Worm (Caenorhabditis elegans) whole organism, young adult: ENCODE results near the gene ttr-33.

Experiments used
- B0019.2 ChIP-seq: fragments of 200-800 bp; sonication (Bioruptor generic); conservative IDR thresholded peaks from 2 replicates; pipeline ENCODE4 v1.3.6; 2022; ENCODE audit warnings: missing genetic modification reagents, missing genetic modification characterization, missing compliant biosample characterization
- B0336.3 ChIP-seq: fragments of 200-800 bp; sonication (Bioruptor generic); IDR thresholded peaks from 2 replicates; pipeline ENCODE4 v1.3.6; 2022; ENCODE audit warnings: missing genetic modification characterization, missing compliant biosample characterization
- F33H1.4 ChIP-seq: fragments of 200-800 bp; sonication (Bioruptor generic); IDR thresholded peaks from 2 replicates; pipeline ENCODE4 v1.3.6; 2022; ENCODE audit warnings: missing genetic modification reagents, missing genetic modification characterization, missing compliant biosample characterization
- F39B2.1 ChIP-seq: fragments of 200-800 bp; sonication (Bioruptor generic); IDR thresholded peaks from 2 replicates; pipeline ENCODE4 v1.3.6; 2022; ENCODE audit warnings: missing genetic modification reagents, missing genetic modification characterization, missing compliant biosample characterization
- F49E8.2 ChIP-seq: sonication (generic microtip); optimal IDR thresholded peaks from 3 replicates; lab custom pipeline; 2017; ENCODE audit warnings: missing genetic modification characterization, mild to moderate bottlenecking, missing compliant biosample characterization, antibody characterized with exemption, moderate library complexity; ENCODE audit not compliant: insufficient read depth
- F52B5.7 ChIP-seq: sonication (generic microtip); optimal IDR thresholded peaks from 2 replicates; lab custom pipeline; 2016; ENCODE audit warnings: mild to moderate bottlenecking, missing genetic modification characterization, missing compliant biosample characterization
- T26A5.8 ChIP-seq: sonication (generic microtip); optimal IDR thresholded peaks from 2 replicates; lab custom pipeline; 2016; ENCODE audit warnings: missing genetic modification characterization, missing compliant biosample characterization
- Y79H2A.3 ChIP-seq: fragments of 200-800 bp; sonication (Bioruptor generic); conservative IDR thresholded peaks from 2 replicates; pipeline ENCODE4 v1.3.6; 2022; ENCODE audit warnings: missing genetic modification reagents, missing genetic modification characterization, missing compliant biosample characterization
- Y95B8A.8 ChIP-seq: fragments of 200-800 bp; sonication (Bioruptor generic); IDR thresholded peaks from 2 replicates; pipeline ENCODE4 v1.3.6; 2022; ENCODE audit warnings: missing genetic modification reagents, missing genetic modification characterization, missing compliant biosample characterization
- ama-1 ChIP-seq, 3 experiments: fragments of 150-350 bp in 1 of 3; sonication (generic microtip) in 2 of 3; optimal IDR thresholded peaks; 2 replicates each; lab custom pipeline; 2014 to 2018; ENCODE audit warnings: missing biosample characterization in 2 of 3, missing genetic modification characterization in 2 of 3, missing genetic modification reagents in 2 of 3
- aptf-3 ChIP-seq: fragments of 200-800 bp; sonication (Bioruptor generic); IDR thresholded peaks from 2 replicates; pipeline ENCODE4 v1.3.6; 2022; ENCODE audit warnings: missing genetic modification characterization, missing compliant biosample characterization
- atf-7 ChIP-seq: sonication (generic microtip); optimal IDR thresholded peaks from 2 replicates; lab custom pipeline; 2017; ENCODE audit warnings: mild to moderate bottlenecking, missing genetic modification characterization, missing compliant biosample characterization
- attf-5 ChIP-seq: fragments of 200-800 bp; sonication (Bioruptor generic); optimal IDR thresholded peaks from 2 replicates; lab custom pipeline; 2018; ENCODE audit warnings: mild to moderate bottlenecking, missing genetic modification characterization, missing compliant biosample characterization
- ceh-27 ChIP-seq: fragments of 200-800 bp; sonication (Bioruptor generic); optimal IDR thresholded peaks from 2 replicates; lab custom pipeline; 2018; ENCODE audit warnings: mild to moderate bottlenecking, missing genetic modification characterization, moderate library complexity, missing compliant biosample characterization
- ceh-58 ChIP-seq: fragments of 200-800 bp; sonication (Bioruptor generic); IDR thresholded peaks from 2 replicates; pipeline ENCODE4 v1.3.6; 2022; ENCODE audit warnings: missing genetic modification characterization, missing compliant biosample characterization
- chd-7 ChIP-seq: sonication (generic microtip); optimal IDR thresholded peaks from 2 replicates; lab custom pipeline; 2016; ENCODE audit warnings: mild to moderate bottlenecking, missing genetic modification characterization, moderate library complexity, missing compliant biosample characterization
- dpff-1 ChIP-seq: sonication (generic microtip); optimal IDR thresholded peaks from 2 replicates; lab custom pipeline; 2017; ENCODE audit warnings: mild to moderate bottlenecking, missing genetic modification characterization, missing compliant biosample characterization
- efl-1 ChIP-seq: fragments of 150-350 bp; optimal IDR thresholded peaks from 2 replicates; lab custom pipeline; 2014; ENCODE audit warnings: missing biosample characterization, missing genetic modification reagents, missing genetic modification characterization
- egl-44 ChIP-seq: fragments of 200-800 bp; sonication (Bioruptor generic); IDR thresholded peaks from 2 replicates; pipeline ENCODE4 v1.3.6; 2022; ENCODE audit warnings: missing genetic modification reagents, missing genetic modification characterization, missing compliant biosample characterization
- egrh-3 ChIP-seq: fragments of 200-800 bp; sonication (Bioruptor generic); IDR thresholded peaks from 2 replicates; pipeline ENCODE4 v1.3.6; 2022; ENCODE audit warnings: missing genetic modification reagents, missing genetic modification characterization, missing compliant biosample characterization
- ets-4 ChIP-seq: fragments of 200-800 bp; sonication (Bioruptor generic); optimal IDR thresholded peaks from 2 replicates; lab custom pipeline; 2018; ENCODE audit warnings: mild to moderate bottlenecking, missing genetic modification characterization, missing compliant biosample characterization
- gei-17 ChIP-seq: fragments of 200-800 bp; sonication (Bioruptor generic); optimal IDR thresholded peaks from 2 replicates; lab custom pipeline; 2018; ENCODE audit warnings: mild to moderate bottlenecking, missing genetic modification characterization, missing compliant biosample characterization
- hlh-26 ChIP-seq: fragments of 200-800 bp; sonication (Bioruptor generic); conservative IDR thresholded peaks from 2 replicates; pipeline ENCODE4 v1.3.6; 2022; ENCODE audit warnings: missing genetic modification reagents, missing genetic modification characterization, missing compliant biosample characterization
- hmg-1.2 ChIP-seq: fragments of 200-800 bp; sonication (Bioruptor generic); IDR thresholded peaks from 2 replicates; pipeline ENCODE4 v1.3.6; 2022; ENCODE audit warnings: missing genetic modification reagents, missing genetic modification characterization, missing compliant biosample characterization
- hmg-20 ChIP-seq: fragments of 200-800 bp; sonication (Bioruptor generic); IDR thresholded peaks from 2 replicates; pipeline ENCODE4 v1.3.6; 2022; ENCODE audit warnings: missing genetic modification reagents, missing genetic modification characterization, missing compliant biosample characterization
- let-607 ChIP-seq, 2 experiments: fragments of 200-800 bp in 1 of 2; sonication (Bioruptor generic) in 1 of 2; sonication (generic microtip) in 1 of 2; optimal IDR thresholded peaks; 2 replicates each; lab custom pipeline; 2016 to 2018; ENCODE audit warnings: mild to moderate bottlenecking in 2 of 2, missing compliant biosample characterization in 2 of 2, missing genetic modification characterization in 2 of 2, moderate library complexity in 2 of 2, missing genotype in 1 of 2
- lin-35 ChIP-seq, 3 experiments: fragments of 150-350 bp in 2 of 3; sonication (generic microtip) in 1 of 3; optimal IDR thresholded peaks; 2 replicates each; lab custom pipeline; 2014 to 2018; ENCODE audit warnings: missing biosample characterization in 3 of 3, missing genetic modification characterization in 3 of 3, missing genetic modification reagents in 3 of 3
- lin-54 ChIP-seq: fragments of 200-800 bp; sonication (Bioruptor generic); optimal IDR thresholded peaks from 2 replicates; lab custom pipeline; 2018; ENCODE audit warnings: mild to moderate bottlenecking, missing genetic modification characterization, missing compliant biosample characterization
- lir-1 ChIP-seq: fragments of 200-800 bp; sonication (Bioruptor generic); conservative IDR thresholded peaks from 2 replicates; pipeline ENCODE4 v1.3.6; 2022; ENCODE audit warnings: missing genetic modification reagents, missing genetic modification characterization, missing compliant biosample characterization
- lsl-1 ChIP-seq: fragments of 200-800 bp; sonication (Bioruptor generic); optimal IDR thresholded peaks from 2 replicates; lab custom pipeline; 2018; ENCODE audit warnings: mild to moderate bottlenecking, missing genetic modification characterization, moderate library complexity, missing compliant biosample characterization
- madf-3 ChIP-seq: fragments of 200-800 bp; sonication (Bioruptor generic); IDR thresholded peaks from 2 replicates; pipeline ENCODE4 v1.3.6; 2022; ENCODE audit warnings: missing genetic modification reagents, missing genetic modification characterization, missing compliant biosample characterization
- madf-8 ChIP-seq: fragments of 200-800 bp; sonication (Bioruptor generic); conservative IDR thresholded peaks from 2 replicates; pipeline ENCODE4 v1.3.6; 2022; ENCODE audit warnings: missing genetic modification reagents, missing genetic modification characterization, missing compliant biosample characterization
- nhr-120 ChIP-seq: fragments of 200-800 bp; sonication (Bioruptor generic); IDR thresholded peaks from 2 replicates; pipeline ENCODE4 v1.3.6; 2022; ENCODE audit warnings: missing genetic modification characterization, missing compliant biosample characterization
- nhr-27 ChIP-seq: fragments of 200-800 bp; sonication (Bioruptor generic); optimal IDR thresholded peaks from 2 replicates; lab custom pipeline; 2018; ENCODE audit warnings: mild to moderate bottlenecking, missing genetic modification characterization, moderate library complexity, missing compliant biosample characterization
- pha-4 ChIP-seq: fragments of 150-350 bp; sonication (generic microtip); optimal IDR thresholded peaks from 2 replicates; lab custom pipeline; 2014; ENCODE audit warnings: missing biosample characterization, missing genetic modification reagents, missing genetic modification characterization
- rec-8 ChIP-seq, 2 experiments: sonication (generic microtip); optimal IDR thresholded peaks; 2 replicates each; lab custom pipeline; 2016; ENCODE audit warnings: mild to moderate bottlenecking in 2 of 2, missing genetic modification characterization in 2 of 2, missing genetic modification reagents in 2 of 2, missing genotype in 2 of 2, missing biosample characterization in 1 of 2, missing compliant biosample characterization in 1 of 2, moderate library complexity in 1 of 2
- repo-1 ChIP-seq: sonication (generic microtip); optimal IDR thresholded peaks from 2 replicates; lab custom pipeline; 2017; ENCODE audit warnings: mild to moderate bottlenecking, missing genetic modification characterization, missing compliant biosample characterization
- rpc-1 ChIP-seq, 2 experiments: fragments of 150-350 bp in 1 of 2; sonication (generic microtip) in 1 of 2; optimal IDR thresholded peaks; 2 replicates each; lab custom pipeline; 2014 to 2018; ENCODE audit warnings: missing biosample characterization in 1 of 2, missing genetic modification characterization in 1 of 2, missing genetic modification reagents in 1 of 2, missing genotype in 1 of 2
- tbx-9 ChIP-seq: sonication (generic microtip); optimal IDR thresholded peaks from 2 replicates; lab custom pipeline; 2016; ENCODE audit warnings: borderline replicate concordance, missing genetic modification characterization, inconsistent platforms, missing compliant biosample characterization
- tlf-1 ChIP-seq: fragments of 200-800 bp; sonication (Bioruptor generic); optimal IDR thresholded peaks from 2 replicates; lab custom pipeline; 2018; ENCODE audit warnings: mild to moderate bottlenecking, missing genetic modification characterization, missing compliant biosample characterization
- xnd-1 ChIP-seq: sonication (generic microtip); optimal IDR thresholded peaks from 2 replicates; lab custom pipeline; 2016; ENCODE audit warnings: missing genotype, missing genetic modification reagents, missing genetic modification characterization, missing compliant biosample characterization
- zfh-2 ChIP-seq: fragments of 200-800 bp; sonication (Bioruptor generic); conservative IDR thresholded peaks from 2 replicates; pipeline ENCODE4 v1.3.6; 2022; ENCODE audit warnings: missing genetic modification reagents, missing genetic modification characterization, missing compliant biosample characterization
- zim-3 ChIP-seq: sonication (generic microtip); optimal IDR thresholded peaks from 2 replicates; lab custom pipeline; 2017; ENCODE audit warnings: mild to moderate bottlenecking, missing genetic modification characterization, moderate library complexity, missing compliant biosample characterization
- ztf-18 ChIP-seq: sonication (generic microtip); optimal IDR thresholded peaks from 2 replicates; lab custom pipeline; 2016; ENCODE audit warnings: missing genotype, mild to moderate bottlenecking, missing genetic modification characterization, missing compliant biosample characterization
- ztf-6 ChIP-seq: fragments of 200-800 bp; sonication (Bioruptor generic); IDR thresholded peaks from 2 replicates; pipeline ENCODE4 v1.3.6; 2022; ENCODE audit warnings: missing genetic modification reagents, missing genetic modification characterization, missing compliant biosample characterization

The ttr-33 gene

DNA sequence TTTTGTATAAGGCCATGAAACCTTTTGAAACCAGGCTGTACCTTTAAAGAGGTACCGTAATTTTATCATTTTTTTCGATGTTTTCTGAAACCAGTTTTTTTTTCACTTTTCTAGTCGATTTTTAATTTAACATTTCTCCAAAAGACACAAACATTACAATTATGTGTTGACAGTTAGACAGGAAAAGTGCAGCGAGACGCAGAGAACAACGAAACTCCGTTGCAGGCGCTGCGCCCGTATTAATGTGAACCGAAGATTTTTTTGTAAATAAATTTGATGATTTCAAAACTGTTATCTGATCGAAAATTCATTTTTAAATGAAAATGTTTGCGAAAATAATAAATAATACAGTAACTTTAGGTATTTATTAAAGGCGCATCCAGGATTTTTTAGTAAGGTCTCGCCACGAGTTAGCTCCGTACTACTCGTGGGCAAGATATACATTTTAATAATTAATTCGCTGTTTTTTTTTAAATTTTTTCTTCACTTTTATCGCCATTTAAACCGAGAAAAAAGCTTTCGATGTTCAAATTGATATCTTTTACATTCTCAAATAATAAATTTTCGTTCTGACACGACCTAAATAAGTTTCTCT, 39.3 kb upstream of the ttr-33 start, which contains the start of gene F40A3.3 (continued):
- TF ChIP-seq let-607 (tag; optimal IDR thresholded peaks at IDR 0.05; lab: Kevin White, UChicago) (no peak), ceh-58 (GFP tag; lab: Robert Waterston, UW) (no peak), ztf-6 (GFP tag; lab: Robert Waterston, UW) (no peak), madf-8 (GFP tag; lab: Robert Waterston, UW) (peak; percentile 62), gei-17 (no peak), rec-8 (tag; optimal IDR thresholded peaks at IDR 0.05; lab: Kevin White, UChicago) (no peak), repo-1 (tag; lab: Kevin White, UChicago) (no peak), F33H1.4 (GFP tag; lab: Robert Waterston, UW) (peak; percentile 85), madf-3 (GFP tag; lab: Robert Waterston, UW) (no peak), nhr-120 (no peak), egrh-3 (no peak), egl-44 (GFP tag; lab: Robert Waterston, UW) (no peak)

DNA sequence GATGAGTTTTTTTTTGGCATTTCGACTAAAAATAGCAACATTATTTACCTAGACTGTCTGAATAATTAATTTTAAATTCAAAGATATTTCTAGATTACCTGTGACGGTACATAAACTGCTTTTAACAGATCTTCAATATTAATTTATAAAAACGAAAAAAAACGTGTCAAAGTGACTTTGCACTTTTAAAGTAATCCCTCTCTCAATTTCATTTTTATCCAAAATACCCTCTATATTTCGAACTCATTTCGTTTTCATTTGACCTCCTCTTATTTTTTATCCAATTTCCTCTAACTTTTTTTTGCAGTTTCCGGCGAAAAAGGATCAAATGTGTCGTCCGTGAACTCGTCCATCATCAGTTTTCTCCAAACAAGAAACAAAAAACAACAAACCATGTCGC, 37.7 kb upstream of the ttr-33 start, which contains the start of gene F40A3.4:
Gene F40A3.4, plus strand, starts transcription at position 301 of the 400 bp plus-strand sequence.
- TF ChIP-seq zim-3 (tag; lab: Kevin White, UChicago) = no peak
- no peak for TF ChIP-seq ceh-27 (GFP tag; lab: Kevin White, UChicago)
- TF ChIP-seq dpff-1 (tag; lab: Kevin White, UChicago) = no peak
- no peak for TF ChIP-seq ama-1 (optimal IDR thresholded peaks at IDR 0.05; lab: Kevin White, UChicago)
- no peak for TF ChIP-seq ama-1 (GFP tag; optimal IDR thresholded peaks at IDR 0.05; lab: Kevin White, UChicago)
- TF ChIP-seq ets-4 (GFP tag; lab: Kevin White, UChicago) = no peak
- no peak for TF ChIP-seq zfh-2 (GFP tag; lab: Robert Waterston, UW)
- no peak for TF ChIP-seq F33H1.4 (GFP tag; lab: Robert Waterston, UW)
- TF ChIP-seq rpc-1 (optimal IDR thresholded peaks at IDR 0.05; lab: Kevin White, UChicago) = no peak
- TF ChIP-seq rpc-1 (tag; optimal IDR thresholded peaks at IDR 0.05; lab: Kevin White, UChicago) = no peak
- no peak for TF ChIP-seq pha-4 (tag; lab: Kevin White, UChicago)
- TF ChIP-seq Y79H2A.3 (GFP tag; lab: Robert Waterston, UW) = no peak
- TF ChIP-seq attf-5 (GFP tag; lab: Kevin White, UChicago) = no peak
- no peak for TF ChIP-seq tbx-9 (tag; lab: Kevin White, UChicago)
- no peak for TF ChIP-seq nhr-27 (tag; lab: Kevin White, UChicago)
- no peak for TF ChIP-seq lsl-1 (GFP tag; lab: Kevin White, UChicago)
- TF ChIP-seq lin-35 (GFP tag; optimal IDR thresholded peaks at IDR 0.05; lab: Kevin White, UChicago) = no peak
- TF ChIP-seq lin-54 (GFP tag; lab: Kevin White, UChicago) = no peak
- no peak for TF ChIP-seq B0019.2 (GFP tag; lab: Robert Waterston, UW)
- no peak for TF ChIP-seq F39B2.1 (GFP tag; lab: Robert Waterston, UW)
- TF ChIP-seq B0336.3 (GFP tag; lab: Robert Waterston, UW) = no peak
- TF ChIP-seq, all 124 proteins: peak for 0

ce11 chrV:7872945-7873344, 35.2 kb upstream of the ttr-33 start:
- no peak for TF ChIP-seq xnd-1 (tag; lab: Kevin White, UChicago)
- TF ChIP-seq aptf-3 (GFP tag; lab: Robert Waterston, UW) = no peak
- no peak for TF ChIP-seq tlf-1 (GFP tag; lab: Kevin White, UChicago)
- TF ChIP-seq chd-7 (tag; lab: Kevin White, UChicago) = no peak
- no peak for TF ChIP-seq F52B5.7 (tag; lab: Kevin White, UChicago)
- TF ChIP-seq efl-1 = no peak
- TF ChIP-seq hlh-26 (GFP tag; lab: Robert Waterston, UW) = no peak
- no peak for TF ChIP-seq T26A5.8
- TF ChIP-seq lir-1 (GFP tag; lab: Robert Waterston, UW) = no peak
- no peak for TF ChIP-seq atf-7 (tag; lab: Kevin White, UChicago)
- TF ChIP-seq gei-17 = no peak
- no peak for TF ChIP-seq hmg-1.2 (GFP tag; lab: Robert Waterston, UW)
- TF ChIP-seq hmg-20 (GFP tag; lab: Robert Waterston, UW) = no peak
- no peak for TF ChIP-seq F49E8.2 (tag; lab: Kevin White, UChicago)
- TF ChIP-seq ztf-18 = no peak
- TF ChIP-seq Y95B8A.8 (GFP tag; lab: Robert Waterston, UW) = no peak
- TF ChIP-seq, all 124 proteins: peak for 0
